Fruit fly (Drosophila melanogaster) whole organism, embryonic: Measurements from ENCODE around the gene Tep4.

Source experiments
- BEAF-32 ChIP-seq: fragments of 200-800 bp; sonication (Bioruptor generic); optimal IDR thresholded peaks from 3 replicates; lab custom pipeline; 2017; ENCODE audit warnings: missing biosample characterization, missing genetic modification characterization, mild to moderate bottlenecking, moderate library complexity, missing genetic modification reagents
- CG10209 ChIP-seq: fragments of 200-800 bp; sonication (Bioruptor generic); optimal IDR thresholded peaks from 3 replicates; lab custom pipeline; 2017; ENCODE audit warnings: missing biosample characterization, mild to moderate bottlenecking, missing genetic modification characterization, missing genetic modification reagents
- CG1024 ChIP-seq: fragments of 200-800 bp; sonication (Bioruptor generic); IDR thresholded peaks from 2 replicates; pipeline ENCODE4 v1.3.6; 2022; ENCODE audit warnings: missing biosample characterization, missing genetic modification characterization
- CG10267 ChIP-seq: fragments of 200-800 bp; sonication (Bioruptor generic); optimal IDR thresholded peaks from 2 replicates; lab custom pipeline; 2018; ENCODE audit warnings: missing biosample characterization, mild to moderate bottlenecking, missing genetic modification characterization, moderate library complexity
- CG10431 ChIP-seq: fragments of 200-800 bp; sonication (Bioruptor generic); optimal IDR thresholded peaks from 3 replicates; lab custom pipeline; 2018; ENCODE audit warnings: missing biosample characterization, mild to moderate bottlenecking, missing genetic modification characterization
- CG12104 ChIP-seq: fragments of 200-800 bp; sonication (Bioruptor generic); optimal IDR thresholded peaks from 3 replicates; lab custom pipeline; 2016; ENCODE audit warnings: missing biosample characterization, missing genetic modification characterization
- CG13123 ChIP-seq: fragments of 200-800 bp; sonication (Bioruptor generic); optimal IDR thresholded peaks from 2 replicates; lab custom pipeline; 2016; ENCODE audit warnings: missing biosample characterization, missing genetic modification characterization
- CG14667 ChIP-seq: fragments of 200-800 bp; sonication (Bioruptor generic); IDR thresholded peaks from 2 replicates; pipeline ENCODE4 v1.3.6; 2022; ENCODE audit warnings: missing biosample characterization, missing genetic modification characterization
- CG16815 ChIP-seq: fragments of 200-800 bp; sonication (Bioruptor generic); optimal IDR thresholded peaks from 3 replicates; lab custom pipeline; 2017; ENCODE audit warnings: missing biosample characterization, mild to moderate bottlenecking, missing genetic modification characterization
- CG17328 ChIP-seq: fragments of 200-800 bp; sonication (Bioruptor generic); IDR thresholded peaks from 2 replicates; pipeline ENCODE4 v1.3.6; 2022; ENCODE audit warnings: missing biosample characterization, missing genetic modification characterization
- CG18764 ChIP-seq: fragments of 200-800 bp; sonication (Bioruptor generic); optimal IDR thresholded peaks from 3 replicates; lab custom pipeline; 2016; ENCODE audit warnings: missing biosample characterization, missing genetic modification characterization
- CG2199 ChIP-seq: fragments of 200-800 bp; sonication (Bioruptor generic); IDR thresholded peaks from 3 replicates; pipeline ENCODE4 v1.3.6; 2022; ENCODE audit warnings: missing biosample characterization, missing genetic modification characterization
- CG32532 ChIP-seq: fragments of 200-800 bp; sonication (Bioruptor generic); IDR thresholded peaks from 2 replicates; pipeline ENCODE4 v1.3.6; 2022; ENCODE audit warnings: missing biosample characterization, missing genetic modification characterization
- CG34422 ChIP-seq: fragments of 200-800 bp; sonication (Bioruptor generic); IDR thresholded peaks from 3 replicates; pipeline ENCODE4 v1.3.6; 2022; ENCODE audit warnings: missing biosample characterization, missing genetic modification characterization
- CG42726 ChIP-seq: fragments of 200-800 bp; sonication (Bioruptor generic); IDR thresholded peaks from 2 replicates; pipeline ENCODE4 v1.3.6; 2022; ENCODE audit warnings: missing biosample characterization, missing genetic modification characterization; ENCODE audit not compliant: partially characterized antibody
- CG4404 ChIP-seq: fragments of 200-800 bp; sonication (Bioruptor generic); IDR thresholded peaks from 2 replicates; pipeline ENCODE4 v1.3.6; 2022; ENCODE audit warnings: missing biosample characterization, missing genetic modification characterization
- CG4707 ChIP-seq: fragments of 200-800 bp; sonication (Bioruptor generic); optimal IDR thresholded peaks from 2 replicates; lab custom pipeline; 2018; ENCODE audit warnings: missing biosample characterization, mild to moderate bottlenecking, missing genetic modification characterization, moderate library complexity
- CG7372 ChIP-seq: fragments of 200-800 bp; sonication (Bioruptor generic); IDR thresholded peaks from 2 replicates; pipeline ENCODE4 v1.3.6; 2022; ENCODE audit warnings: missing biosample characterization, missing genetic modification characterization
- CG8924 ChIP-seq: fragments of 200-800 bp; optimal IDR thresholded peaks from 3 replicates; lab custom pipeline; 2019; ENCODE audit warnings: missing biosample characterization, mild to moderate bottlenecking, missing genetic modification characterization, moderate library complexity
- CG9932 ChIP-seq: fragments of 200-800 bp; sonication (Bioruptor generic); IDR thresholded peaks from 2 replicates; pipeline ENCODE4 v1.3.6; 2022; ENCODE audit warnings: missing biosample characterization, missing genetic modification characterization
- CoRest ChIP-seq: fragments of 200-800 bp; sonication (Bioruptor generic); optimal IDR thresholded peaks from 3 replicates; lab custom pipeline; 2018; ENCODE audit warnings: missing biosample characterization, mild to moderate bottlenecking, missing genetic modification characterization, moderate library complexity
- D19A ChIP-seq: fragments of 200-800 bp; optimal IDR thresholded peaks from 3 replicates; lab custom pipeline; 2019; ENCODE audit warnings: missing biosample characterization, mild to moderate bottlenecking, missing genetic modification characterization, moderate library complexity
- D19B ChIP-seq: fragments of 200-800 bp; sonication (Bioruptor generic); optimal IDR thresholded peaks from 2 replicates; lab custom pipeline; 2017; ENCODE audit warnings: missing biosample characterization, mild to moderate bottlenecking, missing genetic modification characterization
- Dbx ChIP-seq: fragments of 200-800 bp; sonication (Bioruptor generic); IDR thresholded peaks from 3 replicates; pipeline ENCODE4 v1.3.6; 2022; ENCODE audit warnings: missing biosample characterization, missing genetic modification characterization
- Dek ChIP-seq: fragments of 200-800 bp; sonication (Bioruptor generic); optimal IDR thresholded peaks from 3 replicates; lab custom pipeline; 2019; ENCODE audit warnings: missing biosample characterization, mild to moderate bottlenecking, missing genetic modification characterization, moderate library complexity
- Dp ChIP-seq: fragments of 200-800 bp; sonication (Bioruptor generic); optimal IDR thresholded peaks from 2 replicates; lab custom pipeline; 2018; ENCODE audit warnings: missing biosample characterization, mild to moderate bottlenecking, missing genetic modification characterization, moderate library complexity
- E2f2 ChIP-seq: fragments of 200-800 bp; sonication (Bioruptor generic); IDR thresholded peaks from 2 replicates; pipeline ENCODE4 v1.3.6; 2022; ENCODE audit warnings: missing biosample characterization, missing genetic modification characterization
- ERR ChIP-seq: fragments of 200-800 bp; sonication (Bioruptor generic); optimal IDR thresholded peaks from 2 replicates; lab custom pipeline; 2016; ENCODE audit warnings: missing biosample characterization, missing genetic modification characterization
- Ets65A ChIP-seq: fragments of 200-800 bp; sonication (Bioruptor generic); peaks from one replicate; lab custom pipeline; 2016; ENCODE audit warnings: missing biosample characterization, missing genetic modification characterization
- HmgD ChIP-seq: fragments of 200-800 bp; sonication (Bioruptor generic); optimal IDR thresholded peaks from 3 replicates; lab custom pipeline; 2016; ENCODE audit warnings: missing biosample characterization, missing genetic modification characterization
- MESR4 ChIP-seq: fragments of 200-800 bp; sonication (Bioruptor generic); optimal IDR thresholded peaks from 2 replicates; lab custom pipeline; 2018; ENCODE audit warnings: missing biosample characterization, mild to moderate bottlenecking, missing genetic modification characterization, moderate library complexity
- Meics ChIP-seq: fragments of 200-800 bp; sonication (Bioruptor generic); optimal IDR thresholded peaks from 2 replicates; lab custom pipeline; 2017; ENCODE audit warnings: missing biosample characterization, mild to moderate bottlenecking, missing genetic modification characterization
- Oli ChIP-seq: fragments of 200-800 bp; sonication (Bioruptor generic); optimal IDR thresholded peaks from 2 replicates; lab custom pipeline; 2018; ENCODE audit warnings: missing biosample characterization, mild to moderate bottlenecking, missing genetic modification characterization, moderate library complexity
- Pdp1 ChIP-seq, 2 experiments: fragments of 200-800 bp; sonication (Bioruptor generic); optimal IDR thresholded peaks; 3 replicates each; lab custom pipeline; 2016; ENCODE audit warnings: missing biosample characterization in 2 of 2, missing genetic modification characterization in 2 of 2, mild to moderate bottlenecking in 1 of 2, moderate library complexity in 1 of 2
- Sry-β ChIP-seq: fragments of 200-800 bp; sonication (Bioruptor generic); optimal IDR thresholded peaks from 2 replicates; lab custom pipeline; 2018; ENCODE audit warnings: missing biosample characterization, mild to moderate bottlenecking, missing genetic modification characterization, moderate library complexity
- Sry-δ ChIP-seq: fragments of 200-800 bp; sonication (Bioruptor generic); optimal IDR thresholded peaks from 2 replicates; lab custom pipeline; 2016; ENCODE audit warnings: missing biosample characterization, missing genetic modification characterization
- Usf ChIP-seq: fragments of 200-800 bp; sonication (Bioruptor generic); optimal IDR thresholded peaks from 2 replicates; lab custom pipeline; 2017; ENCODE audit warnings: missing genotype, missing biosample characterization, missing genetic modification characterization
- Xbp1 ChIP-seq: fragments of 200-800 bp; sonication (Bioruptor generic); optimal IDR thresholded peaks from 3 replicates; lab custom pipeline; 2016; ENCODE audit warnings: missing biosample characterization, mild to moderate bottlenecking, missing genetic modification characterization
- al ChIP-seq: fragments of 200-800 bp; sonication (Bioruptor generic); IDR thresholded peaks from 2 replicates; pipeline ENCODE4 v1.3.6; 2022; ENCODE audit warnings: missing biosample characterization, missing genetic modification characterization
- az2 ChIP-seq: fragments of 200-800 bp; sonication (Bioruptor generic); optimal IDR thresholded peaks from 3 replicates; lab custom pipeline; 2016; ENCODE audit warnings: missing biosample characterization, missing genetic modification characterization
- bbx ChIP-seq: fragments of 200-800 bp; sonication (Bioruptor generic); IDR thresholded peaks from 2 replicates; pipeline ENCODE4 v1.3.6; 2022; ENCODE audit warnings: missing biosample characterization, missing genetic modification characterization; ENCODE audit not compliant: partially characterized antibody
- cg ChIP-seq: fragments of 200-800 bp; sonication (Bioruptor generic); optimal IDR thresholded peaks from 3 replicates; lab custom pipeline; 2019; ENCODE audit warnings: missing biosample characterization, mild to moderate bottlenecking, missing genetic modification characterization, moderate library complexity
- corto ChIP-seq: fragments of 200-800 bp; sonication (Bioruptor generic); optimal IDR thresholded peaks from 2 replicates; lab custom pipeline; 2016; ENCODE audit warnings: missing biosample characterization, mild to moderate bottlenecking, missing genetic modification characterization, moderate library complexity
- gce ChIP-seq: fragments of 200-800 bp; sonication (Bioruptor generic); IDR thresholded peaks from 3 replicates; pipeline ENCODE4 v1.3.6; 2022; ENCODE audit warnings: missing biosample characterization, missing genetic modification characterization
- mld ChIP-seq: fragments of 200-800 bp; sonication (Bioruptor generic); IDR thresholded peaks from 3 replicates; pipeline ENCODE4 v1.3.6; 2022; ENCODE audit warnings: missing biosample characterization, missing genetic modification characterization; ENCODE audit not compliant: partially characterized antibody
- pzg ChIP-seq: fragments of 200-800 bp; sonication (Bioruptor generic); optimal IDR thresholded peaks from 3 replicates; lab custom pipeline; 2018; ENCODE audit warnings: missing biosample characterization, mild to moderate bottlenecking, missing genetic modification characterization, moderate library complexity
- ranshi ChIP-seq: fragments of 200-800 bp; sonication (Bioruptor generic); IDR thresholded peaks from 2 replicates; pipeline ENCODE4 v1.3.6; 2022; ENCODE audit warnings: missing biosample characterization, missing genetic modification characterization
- twi ChIP-seq: fragments of 200-800 bp; optimal IDR thresholded peaks from 2 replicates; lab custom pipeline; 2019; ENCODE audit warnings: missing biosample characterization, mild to moderate bottlenecking, missing genetic modification characterization, moderate library complexity
- unc-4 ChIP-seq: fragments of 200-800 bp; sonication (Bioruptor generic); IDR thresholded peaks from 2 replicates; pipeline ENCODE4 v1.3.6; 2022; ENCODE audit warnings: missing biosample characterization, missing genetic modification characterization; ENCODE audit not compliant: partially characterized antibody

Gene Tep4

DNA sequence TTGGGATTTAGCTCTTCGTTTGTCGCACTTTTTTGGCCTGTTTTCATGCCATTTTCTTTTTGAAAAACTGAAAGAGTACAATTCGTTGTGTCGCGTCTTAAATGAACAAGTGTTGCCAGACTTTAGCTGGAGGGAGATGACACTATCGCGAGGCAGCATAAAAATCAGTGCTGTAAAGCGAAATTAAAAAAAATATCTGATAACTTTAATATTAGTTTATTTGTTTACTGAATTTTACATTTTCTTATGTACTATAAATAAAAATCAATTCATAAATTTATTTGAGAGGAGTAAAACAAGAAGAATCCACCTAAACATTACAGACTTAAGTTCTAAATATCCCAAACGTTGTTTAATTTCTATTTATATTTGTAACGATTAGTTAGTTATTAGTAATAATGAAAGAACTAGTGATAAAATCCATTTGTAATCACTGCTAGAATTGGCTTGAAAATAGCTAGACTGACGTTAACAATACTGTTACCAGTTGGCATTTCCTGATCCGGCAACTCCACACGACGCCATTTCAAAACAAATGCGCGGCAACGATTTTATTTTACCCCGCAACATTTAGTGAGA lies 29.0 kb downstream of the Tep4 start, which contains the start of the genes spi and msb1l (continued):
- TF ChIP-seq CG4707 (no peak), CG14667 (GFP tag; lab: Robert Waterston, UW) (0 out of 2 replicates have a peak, but pooled peaks have one; percentile 22), Usf (GFP tag; lab: Kevin White, UChicago) (peak; percentile 27), E2f2 (GFP tag; lab: Robert Waterston, UW) (peak; percentile 78), unc-4 (GFP tag; lab: Robert Waterston, UW) (peak; percentile 47; the same call in 1 of the 2 replicates), CG42726 (GFP tag; lab: Robert Waterston, UW) (no peak), Dek (tag; lab: Kevin White, UChicago) (peak; percentile 54), CG8924 (tag; lab: Kevin White, UChicago) (peak; percentile 65), Oli (peak; percentile 22), CG32532 (GFP tag; lab: Robert Waterston, UW) (peak; percentile 63), Xbp1 (peak; percentile 72), gce (GFP tag; lab: Robert Waterston, UW) (no peak), CG10431 (GFP tag; lab: Kevin White, UChicago) (no peak), Dbx (peak; percentile 65; the same call in 2 of the 3 replicates), CG16815 (GFP tag; lab: Kevin White, UChicago) (peak; percentile 50), ranshi (GFP tag; lab: Robert Waterston, UW) (no peak), CG17328 (GFP tag; lab: Robert Waterston, UW) (0 out of 2 replicates have a peak, but pooled peaks have one; percentile 3), ERR (GFP tag; lab: Kevin White, UChicago) (no peak), HmgD (GFP tag; lab: Kevin White, UChicago) (no peak), CoRest (peak; percentile 81), bbx (peak; percentile 10; the same call in 1 of the 2 replicates), CG4404 (GFP tag; lab: Robert Waterston, UW) (peak; percentile 55), CG2199 (GFP tag; lab: Robert Waterston, UW) (no peak), al (GFP tag; lab: Robert Waterston, UW) (peak; percentile 55), twi (tag; lab: Kevin White, UChicago) (peak; percentile 21), MESR4 (GFP tag; lab: Kevin White, UChicago) (peak; percentile 71), Sry-δ (peak; percentile 76), CG10209 (GFP tag; lab: Kevin White, UChicago) (peak; percentile 33), Sry-β (GFP tag; lab: Kevin White, UChicago) (peak; percentile 87), pzg (GFP tag; lab: Kevin White, UChicago) (peak; percentile 49), CG10267 (tag; lab: Kevin White, UChicago) (peak; percentile 96), CG12104 (GFP tag; lab: Kevin White, UChicago) (peak; percentile 71), cg (GFP tag; lab: Kevin White, UChicago) (no peak), BEAF-32 (peak; percentile 87), CG34422 (GFP tag; lab: Robert Waterston, UW) (no peak), CG9932 (GFP tag; lab: Robert Waterston, UW) (peak; percentile 81), CG1024 (GFP tag; lab: Robert Waterston, UW) (no peak), CG13123 (GFP tag; lab: Kevin White, UChicago) (peak; percentile 38), corto (GFP tag; lab: Kevin White, UChicago) (no peak), Meics (GFP tag; lab: Kevin White, UChicago) (peak; percentile 50), Pdp1 (GFP tag; optimal IDR thresholded peaks at IDR 0.05; lab: Kevin White, UChicago) (peak in 1 of 2 experiments; percentile 40), CG18764 (peak; percentile 47), D19B (peak; percentile 27), Ets65A (GFP tag; lab: Kevin White, UChicago) (peak; percentile 92), az2 (GFP tag; lab: Kevin White, UChicago) (peak; percentile 57), Dp (GFP tag; lab: Kevin White, UChicago) (peak; percentile 83), D19A (tag; lab: Kevin White, UChicago) (peak; percentile 37), CG7372 (GFP tag; lab: Robert Waterston, UW) (no peak), mld (GFP tag; lab: Robert Waterston, UW) (0 out of 3 replicates have a peak, but pooled peaks have one; percentile 41)
